Fruit fly (Drosophila melanogaster) whole organism, embryonic: ENCODE measurements around the gene CG17839.

Source experiments
- BtbVII ChIP-seq: fragments of 200-800 bp; sonication (Bioruptor generic); optimal IDR thresholded peaks from 3 replicates; lab custom pipeline; 2017; ENCODE audit warnings: missing biosample characterization, mild to moderate bottlenecking, missing genetic modification characterization
- CG10147 ChIP-seq: fragments of 200-800 bp; sonication (Bioruptor generic); optimal IDR thresholded peaks from 2 replicates; lab custom pipeline; 2019; ENCODE audit warnings: missing biosample characterization, mild to moderate bottlenecking, missing genetic modification characterization, moderate library complexity
- CG10267 ChIP-seq: fragments of 200-800 bp; sonication (Bioruptor generic); optimal IDR thresholded peaks from 2 replicates; lab custom pipeline; 2018; ENCODE audit warnings: missing biosample characterization, mild to moderate bottlenecking, missing genetic modification characterization, moderate library complexity
- CG10462 ChIP-seq: fragments of 200-800 bp; sonication (Bioruptor generic); optimal IDR thresholded peaks from 2 replicates; lab custom pipeline; 2016; ENCODE audit warnings: missing biosample characterization, missing genetic modification characterization
- CG10654 ChIP-seq: fragments of 200-800 bp; sonication (Bioruptor generic); optimal IDR thresholded peaks from 2 replicates; lab custom pipeline; 2016; ENCODE audit warnings: missing biosample characterization, missing genetic modification characterization
- CG11398 ChIP-seq: fragments of 200-800 bp; sonication (Bioruptor generic); optimal IDR thresholded peaks from 2 replicates; lab custom pipeline; 2016; ENCODE audit warnings: missing biosample characterization, missing genetic modification characterization
- CG14860 ChIP-seq: fragments of 200-800 bp; sonication (Bioruptor generic); IDR thresholded peaks from 3 replicates; pipeline ENCODE4 v1.3.6; 2022; ENCODE audit warnings: missing biosample characterization, missing genetic modification characterization; ENCODE audit not compliant: partially characterized antibody
- CG15269 ChIP-seq: fragments of 200-800 bp; sonication (Bioruptor generic); optimal IDR thresholded peaks from 2 replicates; lab custom pipeline; 2018; ENCODE audit warnings: missing biosample characterization, mild to moderate bottlenecking, missing genetic modification characterization, moderate library complexity
- CG17912 ChIP-seq: fragments of 200-800 bp; sonication (Bioruptor generic); optimal IDR thresholded peaks from 2 replicates; lab custom pipeline; 2018; ENCODE audit warnings: missing biosample characterization, mild to moderate bottlenecking, missing genetic modification characterization
- CG18764 ChIP-seq: fragments of 200-800 bp; sonication (Bioruptor generic); optimal IDR thresholded peaks from 3 replicates; lab custom pipeline; 2016; ENCODE audit warnings: missing biosample characterization, missing genetic modification characterization
- CG2202 ChIP-seq: fragments of 200-800 bp; sonication (Bioruptor generic); optimal IDR thresholded peaks from 2 replicates; lab custom pipeline; 2018; ENCODE audit warnings: missing biosample characterization, mild to moderate bottlenecking, missing genetic modification characterization
- CG3065 ChIP-seq: fragments of 200-800 bp; sonication (Bioruptor generic); optimal IDR thresholded peaks from 2 replicates; lab custom pipeline; 2016; ENCODE audit warnings: missing biosample characterization, missing genetic modification characterization
- CG3995 ChIP-seq: fragments of 200-800 bp; sonication (Bioruptor generic); optimal IDR thresholded peaks from 3 replicates; lab custom pipeline; 2016; ENCODE audit warnings: missing biosample characterization, missing genetic modification characterization
- CG4360 ChIP-seq: fragments of 200-800 bp; sonication (Bioruptor generic); IDR thresholded peaks from 2 replicates; pipeline ENCODE4 v1.3.6; 2022; ENCODE audit warnings: missing biosample characterization, missing genetic modification characterization
- CG4707 ChIP-seq: fragments of 200-800 bp; sonication (Bioruptor generic); optimal IDR thresholded peaks from 2 replicates; lab custom pipeline; 2018; ENCODE audit warnings: missing biosample characterization, mild to moderate bottlenecking, missing genetic modification characterization, moderate library complexity
- CG4730 ChIP-seq: fragments of 200-800 bp; sonication (Bioruptor generic); IDR thresholded peaks from 2 replicates; pipeline ENCODE4 v1.3.6; 2022; ENCODE audit warnings: missing biosample characterization, missing genetic modification characterization
- CG7556 ChIP-seq: fragments of 200-800 bp; sonication (Bioruptor generic); optimal IDR thresholded peaks from 2 replicates; lab custom pipeline; 2017; ENCODE audit warnings: missing biosample characterization, mild to moderate bottlenecking, missing genetic modification characterization
- CG9932 ChIP-seq: fragments of 200-800 bp; sonication (Bioruptor generic); IDR thresholded peaks from 2 replicates; pipeline ENCODE4 v1.3.6; 2022; ENCODE audit warnings: missing biosample characterization, missing genetic modification characterization
- CrebB ChIP-seq: fragments of 200-800 bp; sonication (Bioruptor generic); optimal IDR thresholded peaks from 3 replicates; lab custom pipeline; 2018; ENCODE audit warnings: missing biosample characterization, mild to moderate bottlenecking, missing genetic modification characterization
- E2f1 ChIP-seq: fragments of 200-800 bp; sonication (Bioruptor generic); IDR thresholded peaks from 2 replicates; pipeline ENCODE4 v1.3.6; 2022; ENCODE audit warnings: missing biosample characterization, missing genetic modification characterization
- E2f2 ChIP-seq: fragments of 200-800 bp; sonication (Bioruptor generic); IDR thresholded peaks from 2 replicates; pipeline ENCODE4 v1.3.6; 2022; ENCODE audit warnings: missing biosample characterization, missing genetic modification characterization
- Hmx ChIP-seq: fragments of 200-800 bp; sonication (Bioruptor generic); optimal IDR thresholded peaks from 2 replicates; lab custom pipeline; 2016; ENCODE audit warnings: missing biosample characterization, missing genetic modification characterization
- MTF-1 ChIP-seq: fragments of 200-800 bp; sonication (Bioruptor generic); optimal IDR thresholded peaks from 2 replicates; lab custom pipeline; 2018; ENCODE audit warnings: missing biosample characterization, mild to moderate bottlenecking, missing genetic modification characterization, borderline replicate concordance
- Mad ChIP-seq: fragments of 200-800 bp; sonication (Bioruptor generic); optimal IDR thresholded peaks from 2 replicates; lab custom pipeline; 2016; ENCODE audit warnings: missing biosample characterization, missing genetic modification characterization
- Oli ChIP-seq: fragments of 200-800 bp; sonication (Bioruptor generic); optimal IDR thresholded peaks from 2 replicates; lab custom pipeline; 2018; ENCODE audit warnings: missing biosample characterization, mild to moderate bottlenecking, missing genetic modification characterization, moderate library complexity
- Poxn ChIP-seq: fragments of 200-800 bp; sonication (Bioruptor generic); IDR thresholded peaks from 2 replicates; pipeline ENCODE4 v1.3.6; 2022; ENCODE audit warnings: missing biosample characterization, missing genetic modification characterization
- Rfx ChIP-seq: fragments of 200-800 bp; sonication (Bioruptor generic); IDR thresholded peaks from 2 replicates; pipeline ENCODE4 v1.3.6; 2022; ENCODE audit warnings: missing biosample characterization, missing genetic modification characterization
- Scr ChIP-seq: fragments of 200-800 bp; sonication (Bioruptor generic); IDR thresholded peaks from 2 replicates; pipeline ENCODE4 v1.3.6; 2022; ENCODE audit warnings: missing biosample characterization, missing genetic modification characterization; ENCODE audit not compliant: partially characterized antibody
- Spps ChIP-seq: fragments of 200-800 bp; sonication (Bioruptor generic); optimal IDR thresholded peaks from 2 replicates; lab custom pipeline; 2018; ENCODE audit warnings: missing biosample characterization, mild to moderate bottlenecking, missing genetic modification characterization
- abd-A ChIP-seq: fragments of 200-800 bp; sonication (Bioruptor generic); optimal IDR thresholded peaks from 3 replicates; lab custom pipeline; 2019; ENCODE audit warnings: missing biosample characterization, mild to moderate bottlenecking, missing genetic modification characterization, moderate library complexity
- bcd ChIP-seq: fragments of 200-800 bp; sonication (Bioruptor generic); optimal IDR thresholded peaks from 2 replicates; lab custom pipeline; 2017; ENCODE audit warnings: missing biosample characterization, mild to moderate bottlenecking, missing genetic modification characterization
- bigmax ChIP-seq: fragments of 200-800 bp; sonication (Bioruptor generic); optimal IDR thresholded peaks from 2 replicates; lab custom pipeline; 2018; ENCODE audit warnings: missing biosample characterization, mild to moderate bottlenecking, missing genetic modification characterization
- btn ChIP-seq: fragments of 200-800 bp; sonication (Bioruptor generic); optimal IDR thresholded peaks from 2 replicates; lab custom pipeline; 2016; ENCODE audit warnings: missing biosample characterization, missing genetic modification characterization
- chinmo ChIP-seq: fragments of 200-800 bp; sonication (Bioruptor generic); IDR thresholded peaks from 4 replicates; pipeline ENCODE4 v1.3.6; 2022; ENCODE audit warnings: missing biosample characterization, missing genetic modification characterization; ENCODE audit not compliant: partially characterized antibody
- chm ChIP-seq: fragments of 200-800 bp; sonication (Bioruptor generic); IDR thresholded peaks from 2 replicates; pipeline ENCODE4 v1.3.6; 2022; ENCODE audit warnings: missing biosample characterization, missing genetic modification characterization
- cwo ChIP-seq: fragments of 200-800 bp; sonication (Bioruptor generic); optimal IDR thresholded peaks from 3 replicates; lab custom pipeline; 2017; ENCODE audit warnings: missing biosample characterization, missing genetic modification characterization, mild to moderate bottlenecking, moderate library complexity, missing genetic modification reagents
- ems ChIP-seq: fragments of 200-800 bp; sonication (Bioruptor generic); optimal IDR thresholded peaks from 3 replicates; lab custom pipeline; 2016; ENCODE audit warnings: missing biosample characterization, missing genetic modification characterization
- ewg ChIP-seq: fragments of 200-800 bp; sonication (Bioruptor generic); optimal IDR thresholded peaks from 3 replicates; lab custom pipeline; 2017; ENCODE audit warnings: mild to moderate bottlenecking, missing biosample characterization, missing genetic modification reagents, missing genetic modification characterization
- grau ChIP-seq: fragments of 200-800 bp; optimal IDR thresholded peaks from 3 replicates; lab custom pipeline; 2019; ENCODE audit warnings: missing biosample characterization, mild to moderate bottlenecking, missing genetic modification characterization, moderate library complexity
- knrl ChIP-seq: fragments of 200-800 bp; sonication (Bioruptor generic); IDR thresholded peaks from 3 replicates; pipeline ENCODE4 v1.3.6; 2022; ENCODE audit warnings: missing biosample characterization, missing genetic modification characterization; ENCODE audit not compliant: partially characterized antibody
- nau ChIP-seq: fragments of 200-800 bp; sonication (Bioruptor generic); optimal IDR thresholded peaks from 3 replicates; lab custom pipeline; 2017; ENCODE audit warnings: missing biosample characterization, mild to moderate bottlenecking, missing genetic modification characterization, missing genetic modification reagents
- pzg ChIP-seq: fragments of 200-800 bp; sonication (Bioruptor generic); optimal IDR thresholded peaks from 3 replicates; lab custom pipeline; 2018; ENCODE audit warnings: missing biosample characterization, mild to moderate bottlenecking, missing genetic modification characterization, moderate library complexity
- rib ChIP-seq: fragments of 200-800 bp; sonication (Bioruptor generic); IDR thresholded peaks from 2 replicates; pipeline ENCODE4 v1.3.6; 2022; ENCODE audit warnings: missing biosample characterization, missing genetic modification characterization
- slp2 ChIP-seq: fragments of 200-800 bp; sonication (Bioruptor generic); optimal IDR thresholded peaks from 2 replicates; lab custom pipeline; 2016; ENCODE audit warnings: missing biosample characterization, missing genetic modification characterization
- sqz ChIP-seq: fragments of 200-800 bp; sonication (Bioruptor generic); optimal IDR thresholded peaks from 3 replicates; lab custom pipeline; 2018; ENCODE audit warnings: missing biosample characterization, mild to moderate bottlenecking, missing genetic modification characterization
- stc ChIP-seq: fragments of 200-800 bp; sonication (Bioruptor generic); IDR thresholded peaks from 2 replicates; pipeline ENCODE4 v1.3.6; 2022; ENCODE audit warnings: missing biosample characterization, missing genetic modification characterization
- sug ChIP-seq: fragments of 200-800 bp; optimal IDR thresholded peaks from 2 replicates; lab custom pipeline; 2019; ENCODE audit warnings: missing biosample characterization, mild to moderate bottlenecking, missing genetic modification characterization, moderate library complexity
- tio ChIP-seq: fragments of 200-800 bp; sonication (Bioruptor generic); optimal IDR thresholded peaks from 2 replicates; lab custom pipeline; 2017; ENCODE audit warnings: missing biosample characterization, missing genetic modification characterization, inconsistent platforms
- wdn ChIP-seq: fragments of 200-800 bp; sonication (Bioruptor generic); IDR thresholded peaks from 2 replicates; pipeline ENCODE4 v1.3.6; 2022; ENCODE audit warnings: missing biosample characterization, missing genetic modification characterization

Gene CG17839

DNA sequence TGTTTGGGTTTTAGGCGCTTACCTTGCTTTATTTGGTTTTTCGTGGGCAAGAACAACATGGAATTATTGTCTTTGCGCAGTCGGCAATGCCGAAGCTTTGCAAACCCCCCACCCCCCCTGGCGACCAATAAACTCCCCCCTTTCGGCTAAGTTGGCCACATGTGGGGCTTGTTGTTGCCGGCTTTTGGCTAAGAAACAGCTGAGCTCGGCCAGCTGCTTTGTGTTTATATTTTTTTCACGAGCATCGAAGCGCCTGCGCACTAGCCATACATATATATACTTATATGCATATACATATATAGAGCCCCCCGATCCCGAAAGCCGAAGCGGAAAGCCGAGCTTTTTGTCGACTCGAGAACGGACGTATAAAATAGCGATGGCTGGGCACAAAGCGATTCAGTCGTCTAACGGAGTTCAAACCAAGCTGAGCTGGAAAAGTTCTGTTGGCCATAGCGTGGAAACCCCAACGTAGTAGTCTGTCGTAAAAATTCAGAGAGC lies at the start of gene CG17839:
TSS of gene CG17839 (plus strand) at position 413 of the 498 bp plus-strand sequence.
- peak; percentile 29; the same call in 1 of the 2 replicates for TF ChIP-seq CG9932 (GFP tag; lab: Robert Waterston, UW)
- TF ChIP-seq CG2202 (tag; lab: Kevin White, UChicago): no peak
- TF ChIP-seq CG3995 (GFP tag; lab: Kevin White, UChicago): no peak
- TF ChIP-seq E2f2 (GFP tag; lab: Robert Waterston, UW): 0 out of 2 replicates have a peak, but pooled peaks have one; percentile 19
- TF ChIP-seq ewg (GFP tag; lab: Kevin White, UChicago): peak; percentile 86
- TF ChIP-seq nau (GFP tag; lab: Kevin White, UChicago): no peak
- no peak for TF ChIP-seq pzg (GFP tag; lab: Kevin White, UChicago)
- no peak for TF ChIP-seq CG3065 (GFP tag; lab: Kevin White, UChicago)
- TF ChIP-seq bcd: peak; percentile 33
- no peak for TF ChIP-seq Poxn (GFP tag; lab: Robert Waterston, UW)
- no peak for TF ChIP-seq btn (GFP tag; lab: Kevin White, UChicago)
- peak; percentile 51 for TF ChIP-seq sug (tag; lab: Kevin White, UChicago)
- no peak for TF ChIP-seq bigmax (GFP tag; lab: Kevin White, UChicago)
- TF ChIP-seq tio (GFP tag; lab: Kevin White, UChicago): no peak
- peak; percentile 4 for TF ChIP-seq grau (tag; lab: Kevin White, UChicago)
- peak; percentile 28 for TF ChIP-seq cwo (GFP tag; lab: Kevin White, UChicago)
- TF ChIP-seq sqz (GFP tag; lab: Kevin White, UChicago): peak; percentile 88
- peak; percentile 49 for TF ChIP-seq CG4360 (GFP tag; lab: Robert Waterston, UW)
- no peak for TF ChIP-seq wdn (GFP tag; lab: Robert Waterston, UW)
- TF ChIP-seq MTF-1 (GFP tag; lab: Kevin White, UChicago): no peak
- no peak for TF ChIP-seq ems (GFP tag; lab: Kevin White, UChicago)
- TF ChIP-seq Mad: no peak
- TF ChIP-seq CG10267: no peak
- no peak for TF ChIP-seq CG11398 (GFP tag; lab: Kevin White, UChicago)
- TF ChIP-seq CrebB: peak; percentile 6
- no peak for TF ChIP-seq Oli (tag; lab: Kevin White, UChicago)
- no peak for TF ChIP-seq CG10654 (GFP tag; lab: Kevin White, UChicago)
- TF ChIP-seq Scr (GFP tag; lab: Robert Waterston, UW): 0 out of 2 replicates have a peak, but pooled peaks have one; percentile 32
- TF ChIP-seq abd-A (tag; lab: Kevin White, UChicago): peak; percentile 60
- TF ChIP-seq CG17912 (GFP tag; lab: Kevin White, UChicago): no peak
- TF ChIP-seq BtbVII (GFP tag; lab: Kevin White, UChicago): peak; percentile 21
- TF ChIP-seq CG14860: 0 out of 3 replicates have a peak, but pooled peaks have one; percentile 34
- TF ChIP-seq CG10147 (GFP tag; lab: Kevin White, UChicago): peak; percentile 14
- no peak for TF ChIP-seq Hmx (GFP tag; lab: Kevin White, UChicago)
- TF ChIP-seq knrl (GFP tag; lab: Robert Waterston, UW): 0 out of 3 replicates have a peak, but pooled peaks have one; percentile 13
- TF ChIP-seq CG4707 (GFP tag; lab: Kevin White, UChicago): no peak
- peak; percentile 40; the same call in 1 of the 2 replicates for TF ChIP-seq Rfx (GFP tag; lab: Robert Waterston, UW)
- no peak for TF ChIP-seq slp2 (GFP tag; lab: Kevin White, UChicago)
- no peak for TF ChIP-seq CG4730
- no peak for TF ChIP-seq stc (GFP tag; lab: Robert Waterston, UW)
- peak; percentile 31 for TF ChIP-seq CG15269 (tag; lab: Kevin White, UChicago)
- TF ChIP-seq CG18764 (GFP tag; lab: Kevin White, UChicago): no peak
- TF ChIP-seq chm (GFP tag; lab: Robert Waterston, UW): 0 out of 2 replicates have a peak, but pooled peaks have one; percentile 22
- TF ChIP-seq chinmo (GFP tag; lab: Robert Waterston, UW): peak; percentile 96; the same call in 3 of the 4 replicates
- TF ChIP-seq rib: peak; percentile 74; the same call in 1 of the 2 replicates
- no peak for TF ChIP-seq CG7556 (GFP tag; lab: Kevin White, UChicago)
- no peak for TF ChIP-seq CG10462
- 0 out of 2 replicates have a peak, but pooled peaks have one; percentile 8 for TF ChIP-seq E2f1 (GFP tag; lab: Robert Waterston, UW)
- no peak for TF ChIP-seq Spps (tag; lab: Kevin White, UChicago)
